Worm (Caenorhabditis elegans): ENCODE measurements around the gene rpia-1.
A peak's percentile ranks its signal among the peaks of the same experiment; 100 is the strongest.

rpia-1 gene

DNA sequence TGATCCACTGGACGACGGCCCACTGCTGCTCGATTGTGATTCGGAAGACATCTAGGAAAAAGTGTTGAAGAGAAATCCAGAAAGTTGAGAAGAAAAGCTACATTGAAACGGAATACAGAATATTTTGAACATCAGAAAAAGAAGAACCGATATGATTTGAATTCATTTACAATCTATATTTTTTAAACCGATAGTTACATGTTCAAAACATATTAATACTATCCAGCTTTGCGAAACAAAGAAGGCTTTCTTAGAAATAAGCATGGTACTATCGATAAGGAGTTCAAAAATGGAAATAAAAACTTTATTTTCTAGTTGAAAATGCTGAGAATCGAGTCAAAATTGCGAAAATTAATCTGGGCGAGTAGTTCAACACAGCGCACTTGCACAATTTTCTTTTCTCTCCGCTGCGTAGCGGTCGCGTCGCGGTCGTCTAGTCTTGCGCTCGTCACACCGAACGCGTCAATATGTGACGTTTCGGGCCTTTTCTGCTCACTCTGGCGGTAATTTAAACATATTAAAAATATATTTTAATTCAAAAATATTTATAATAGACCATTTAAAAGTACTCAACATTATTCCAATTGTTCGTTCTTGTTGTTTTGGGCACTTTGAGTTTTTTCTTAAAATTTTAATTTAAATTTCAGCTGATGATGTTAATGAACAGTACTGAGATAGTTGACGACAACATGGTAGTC lies 39.3 kb downstream of the rpia-1 start, which contains the start of the genes syf-2 and K04G7.1 (continued):
- peak in 1 of 2 experiments; percentile 57 for TF ChIP-seq ztf-11 (tag; optimal IDR thresholded peaks at IDR 0.05)
- TF ChIP-seq skn-1 (tag; optimal IDR thresholded peaks at IDR 0.05) = peak; percentile 93
- TF ChIP-seq lin-13 (GFP tag; optimal IDR thresholded peaks at IDR 0.05) = peak; percentile 100
- peak; percentile 86 for TF ChIP-seq mep-1 (tag; optimal IDR thresholded peaks at IDR 0.05)
- TF ChIP-seq egl-27 (tag; optimal IDR thresholded peaks at IDR 0.05) = peak; percentile 78 to 87
- no peak for TF ChIP-seq unc-62 (GFP tag; optimal IDR thresholded peaks at IDR 0.05)
- TF ChIP-seq aha-1 (tag; optimal IDR thresholded peaks at IDR 0.05) = peak; percentile 72
- no peak for TF ChIP-seq sptf-1 (tag; optimal IDR thresholded peaks at IDR 0.05)
- TF ChIP-seq ceh-63 (GFP tag; optimal IDR thresholded peaks at IDR 0.05) = no peak
- TF ChIP-seq pax-3 (tag; optimal IDR thresholded peaks at IDR 0.05) = peak; percentile 82
- TF ChIP-seq unc-30 (tag; optimal IDR thresholded peaks at IDR 0.05) = no peak
- no peak for TF ChIP-seq ceh-90 (tag; optimal IDR thresholded peaks at IDR 0.05)
- TF ChIP-seq efl-1 (optimal IDR thresholded peaks at IDR 0.05) = peak; percentile 88 to 93
- peak; percentile 89 to 99 for TF ChIP-seq efl-1 (GFP tag; optimal IDR thresholded peaks at IDR 0.05 in 1 of 2)
- peak; percentile 60 for TF ChIP-seq zip-4 (GFP tag; optimal IDR thresholded peaks at IDR 0.05)
- peak; percentile 14 for TF ChIP-seq fkh-4 (tag; optimal IDR thresholded peaks at IDR 0.05; ENCODE audit: borderline replicate concordance)
- TF ChIP-seq dpl-1 (GFP tag; optimal IDR thresholded peaks at IDR 0.05) = peak; percentile 90 to 94 (median 91)
- peak; percentile 90 for TF ChIP-seq nhr-20 (tag; optimal IDR thresholded peaks at IDR 0.05)
- TF ChIP-seq unc-86 (tag; optimal IDR thresholded peaks at IDR 0.05) = peak; percentile 85
- peak; percentile 90 for TF ChIP-seq isw-1 (GFP tag; IDR thresholded peaks at IDR 0.05)
- TF ChIP-seq lin-15B (tag; optimal IDR thresholded peaks at IDR 0.05) = peak; percentile 99
- TF ChIP-seq unc-130 (tag; optimal IDR thresholded peaks at IDR 0.05) = peak; percentile 83
- peak; percentile 45 for TF ChIP-seq elt-2 (tag; optimal IDR thresholded peaks at IDR 0.05)
- TF ChIP-seq egl-13 (tag; optimal IDR thresholded peaks at IDR 0.05) = peak; percentile 85
- TF ChIP-seq blmp-1 (tag; optimal IDR thresholded peaks at IDR 0.05) = peak; percentile 82
- TF ChIP-seq fkh-8 (tag; optimal IDR thresholded peaks at IDR 0.05) = peak; percentile 95
- peak; percentile 77 for TF ChIP-seq ztf-4 (tag; optimal IDR thresholded peaks at IDR 0.05)
- TF ChIP-seq nhr-12 (tag; optimal IDR thresholded peaks at IDR 0.05) = no peak
- TF ChIP-seq hlh-4 (tag; optimal IDR thresholded peaks at IDR 0.05) = no peak
- peak; percentile 80 for TF ChIP-seq grh-1 (GFP tag; IDR thresholded peaks at IDR 0.05)
- TF ChIP-seq mab-9 (GFP tag; IDR thresholded peaks at IDR 0.05) = peak; percentile 61; the same call in 1 of the 2 replicates
- TF ChIP-seq mdl-1 (tag; optimal IDR thresholded peaks at IDR 0.05) = peak in 1 of 2 experiments; percentile 84
- peak; percentile 34 for TF ChIP-seq fos-1 (tag; optimal IDR thresholded peaks at IDR 0.05)
- no peak for TF ChIP-seq C34B4.2 (tag; optimal IDR thresholded peaks at IDR 0.05)
- TF ChIP-seq efl-3 (GFP tag; optimal IDR thresholded peaks at IDR 0.05) = no peak
- TF ChIP-seq C16A3.4 (tag; optimal IDR thresholded peaks at IDR 0.05) = peak; percentile 93
- no peak for TF ChIP-seq sox-4 (tag; optimal IDR thresholded peaks at IDR 0.05)
- peak; percentile 93 to 96 for TF ChIP-seq lin-35 (GFP tag; optimal IDR thresholded peaks at IDR 0.05)
- no peak for TF ChIP-seq sup-37 (GFP tag; optimal IDR thresholded peaks at IDR 0.05)
- TF ChIP-seq C04F5.9 (tag; optimal IDR thresholded peaks at IDR 0.05) = peak; percentile 64
- TF ChIP-seq snu-23 (GFP tag; optimal IDR thresholded peaks at IDR 0.05) = peak; percentile 92
- no peak for TF ChIP-seq hlh-17 (GFP tag; optimal IDR thresholded peaks at IDR 0.05; ENCODE audit: borderline replicate concordance)
- peak; percentile 72; the same call in 1 of the 2 replicates for TF ChIP-seq ceh-88 (GFP tag; IDR thresholded peaks at IDR 0.05)
- peak; percentile 74 for TF ChIP-seq nhr-237 (tag; optimal IDR thresholded peaks at IDR 0.05)
